Fruit fly (Drosophila melanogaster) whole organism, embryonic: Measurements from ENCODE around the gene frm.

Source experiments
- CG17186 ChIP-seq: fragments of 200-800 bp; sonication (Bioruptor generic); optimal IDR thresholded peaks from 3 replicates; lab custom pipeline; 2017; ENCODE audit warnings: missing biosample characterization, missing genetic modification reagents, missing genetic modification characterization
- CG3847 ChIP-seq: fragments of 200-800 bp; sonication (Bioruptor generic); IDR thresholded peaks from 2 replicates; pipeline ENCODE4 v1.3.6; 2022; ENCODE audit warnings: missing biosample characterization, missing genetic modification characterization
- gt ChIP-seq: fragments of 200-800 bp; sonication (Bioruptor generic); IDR thresholded peaks from 2 replicates; pipeline ENCODE4 v1.3.6; 2022; ENCODE audit warnings: missing biosample characterization, missing genetic modification characterization

dm6 chr3L:5498858-5499257 lies 52.1 kb downstream of the frm start, which contains the start of gene blanks:
- no peak for TF ChIP-seq gt (GFP tag; lab: Robert Waterston, UW)
- TF ChIP-seq CG3847, result no peak
- no peak for TF ChIP-seq CG17186 (GFP tag; lab: Kevin White, UChicago)
